Fruit fly (Drosophila melanogaster) whole organism, embryonic: ENCODE data around the gene CG14515.

Source experiments
- Atf6 ChIP-seq: fragments of 200-800 bp; sonication (Bioruptor generic); IDR thresholded peaks from 2 replicates; pipeline ENCODE4 v1.3.6; 2022; ENCODE audit warnings: missing biosample characterization, missing genetic modification characterization
- Blimp-1 ChIP-seq: fragments of 200-800 bp; sonication (Bioruptor generic); optimal IDR thresholded peaks from 3 replicates; lab custom pipeline; 2018; ENCODE audit warnings: missing biosample characterization, missing genetic modification characterization, mild to moderate bottlenecking, moderate library complexity, missing genetic modification reagents
- CG11093 ChIP-seq: fragments of 200-800 bp; sonication (Bioruptor generic); IDR thresholded peaks from 3 replicates; pipeline ENCODE4 v1.3.6; 2022; ENCODE audit warnings: missing biosample characterization, missing genetic modification characterization
- CG11723 ChIP-seq: fragments of 200-800 bp; sonication (Bioruptor generic); optimal IDR thresholded peaks from 2 replicates; lab custom pipeline; 2017; ENCODE audit warnings: missing biosample characterization, mild to moderate bottlenecking, missing genetic modification characterization
- CG12155 ChIP-seq: fragments of 200-800 bp; sonication (Bioruptor generic); optimal IDR thresholded peaks from 3 replicates; lab custom pipeline; 2016; ENCODE audit warnings: missing biosample characterization, missing genetic modification characterization
- CG12236 ChIP-seq: fragments of 200-800 bp; sonication (Bioruptor generic); optimal IDR thresholded peaks from 2 replicates; lab custom pipeline; 2016; ENCODE audit warnings: missing biosample characterization, missing genetic modification characterization
- CG12769 ChIP-seq: fragments of 200-800 bp; sonication (Bioruptor generic); optimal IDR thresholded peaks from 2 replicates; lab custom pipeline; 2019; ENCODE audit warnings: missing biosample characterization, mild to moderate bottlenecking, missing genetic modification characterization, moderate library complexity
- CG13424 ChIP-seq: fragments of 200-800 bp; sonication (Bioruptor generic); optimal IDR thresholded peaks from 2 replicates; lab custom pipeline; 2019; ENCODE audit warnings: missing biosample characterization, mild to moderate bottlenecking, missing genetic modification characterization, moderate library complexity
- CG15011 ChIP-seq: fragments of 200-800 bp; sonication (Bioruptor generic); optimal IDR thresholded peaks from 3 replicates; lab custom pipeline; 2018; ENCODE audit warnings: missing biosample characterization, mild to moderate bottlenecking, missing genetic modification characterization
- CG31224 ChIP-seq: fragments of 200-800 bp; sonication (Bioruptor generic); IDR thresholded peaks from 2 replicates; pipeline ENCODE4 v1.3.6; 2022; ENCODE audit warnings: missing biosample characterization, missing genetic modification characterization
- CG32767 ChIP-seq: fragments of 200-800 bp; sonication (Bioruptor generic); IDR thresholded peaks from 2 replicates; pipeline ENCODE4 v1.3.6; 2022; ENCODE audit warnings: missing biosample characterization, missing genetic modification characterization
- CG3995 ChIP-seq: fragments of 200-800 bp; sonication (Bioruptor generic); optimal IDR thresholded peaks from 3 replicates; lab custom pipeline; 2016; ENCODE audit warnings: missing biosample characterization, missing genetic modification characterization
- CG6175 ChIP-seq: fragments of 200-800 bp; sonication (Bioruptor generic); IDR thresholded peaks from 3 replicates; pipeline ENCODE4 v1.3.6; 2022; ENCODE audit warnings: missing biosample characterization, missing genetic modification characterization
- CG6654 ChIP-seq: fragments of 200-800 bp; sonication (Bioruptor generic); optimal IDR thresholded peaks from 2 replicates; lab custom pipeline; 2017; ENCODE audit warnings: missing biosample characterization, mild to moderate bottlenecking, missing genetic modification characterization
- CG7987 ChIP-seq: fragments of 200-800 bp; sonication (Bioruptor generic); optimal IDR thresholded peaks from 2 replicates; lab custom pipeline; 2018; ENCODE audit warnings: missing biosample characterization, mild to moderate bottlenecking, missing genetic modification characterization, moderate library complexity
- CG8388 ChIP-seq: fragments of 200-800 bp; sonication (Bioruptor generic); optimal IDR thresholded peaks from 2 replicates; lab custom pipeline; 2019; ENCODE audit warnings: missing biosample characterization, mild to moderate bottlenecking, missing genetic modification characterization, moderate library complexity
- CG8765 ChIP-seq: fragments of 200-800 bp; sonication (Bioruptor generic); IDR thresholded peaks from 2 replicates; pipeline ENCODE4 v1.3.6; 2022; ENCODE audit warnings: missing biosample characterization, missing genetic modification characterization
- CG8924 ChIP-seq: fragments of 200-800 bp; optimal IDR thresholded peaks from 3 replicates; lab custom pipeline; 2019; ENCODE audit warnings: missing biosample characterization, mild to moderate bottlenecking, missing genetic modification characterization, moderate library complexity
- Camta ChIP-seq: fragments of 200-800 bp; sonication (Bioruptor generic); optimal IDR thresholded peaks from 2 replicates; lab custom pipeline; 2016; ENCODE audit warnings: missing biosample characterization, missing genetic modification characterization
- CkIIα-i1 ChIP-seq: fragments of 200-800 bp; sonication (Bioruptor generic); IDR thresholded peaks from 2 replicates; pipeline ENCODE4 v1.3.6; 2022; ENCODE audit warnings: missing biosample characterization, missing genetic modification characterization
- Elba2 ChIP-seq: fragments of 200-800 bp; sonication (Bioruptor generic); optimal IDR thresholded peaks from 3 replicates; lab custom pipeline; 2016; ENCODE audit warnings: missing biosample characterization, missing genetic modification characterization
- Ets65A ChIP-seq: fragments of 200-800 bp; sonication (Bioruptor generic); peaks from one replicate; lab custom pipeline; 2016; ENCODE audit warnings: missing biosample characterization, missing genetic modification characterization
- HLH54F ChIP-seq: fragments of 200-800 bp; sonication (Bioruptor generic); optimal IDR thresholded peaks from 3 replicates; lab custom pipeline; 2016; ENCODE audit warnings: missing biosample characterization, missing genetic modification characterization
- Hey ChIP-seq: fragments of 200-800 bp; sonication (Bioruptor generic); optimal IDR thresholded peaks from 3 replicates; lab custom pipeline; 2018; ENCODE audit warnings: missing biosample characterization, mild to moderate bottlenecking, missing genetic modification characterization
- Hr39 ChIP-seq: fragments of >200 bp; optimal IDR thresholded peaks from 2 replicates; lab custom pipeline; 2017
- Kr ChIP-seq: fragments of 200-800 bp; sonication (Bioruptor generic); optimal IDR thresholded peaks from 2 replicates; lab custom pipeline; 2017; ENCODE audit warnings: missing biosample characterization, mild to moderate bottlenecking, missing genetic modification characterization
- Meics ChIP-seq: fragments of 200-800 bp; sonication (Bioruptor generic); optimal IDR thresholded peaks from 2 replicates; lab custom pipeline; 2017; ENCODE audit warnings: missing biosample characterization, mild to moderate bottlenecking, missing genetic modification characterization
- NFAT ChIP-seq: fragments of 200-800 bp; sonication (Bioruptor generic); IDR thresholded peaks from 2 replicates; pipeline ENCODE4 v1.3.6; 2022; ENCODE audit warnings: missing biosample characterization, missing genetic modification characterization
- Nf-YB ChIP-seq: fragments of 200-800 bp; sonication (Bioruptor generic); optimal IDR thresholded peaks from 3 replicates; lab custom pipeline; 2019; ENCODE audit warnings: missing biosample characterization, mild to moderate bottlenecking, missing genetic modification characterization, moderate library complexity
- Ptx1 ChIP-seq: fragments of 200-800 bp; sonication (Bioruptor generic); IDR thresholded peaks from 2 replicates; pipeline ENCODE4 v1.3.6; 2022; ENCODE audit warnings: missing biosample characterization, missing genetic modification characterization
- Sin3A ChIP-seq: fragments of >200 bp; optimal IDR thresholded peaks from 2 replicates; lab custom pipeline; 2018
- Xbp1 ChIP-seq: fragments of 200-800 bp; sonication (Bioruptor generic); optimal IDR thresholded peaks from 3 replicates; lab custom pipeline; 2016; ENCODE audit warnings: missing biosample characterization, mild to moderate bottlenecking, missing genetic modification characterization
- disco-r ChIP-seq: fragments of 200-800 bp; sonication (Bioruptor generic); optimal IDR thresholded peaks from 2 replicates; lab custom pipeline; 2016; ENCODE audit warnings: missing biosample characterization, missing genetic modification characterization
- fd3F ChIP-seq: fragments of 200-800 bp; sonication (Bioruptor generic); optimal IDR thresholded peaks from 2 replicates; lab custom pipeline; 2018; ENCODE audit warnings: missing biosample characterization, mild to moderate bottlenecking, missing genetic modification characterization, moderate library complexity
- fd64A ChIP-seq: fragments of 200-800 bp; sonication (Bioruptor generic); optimal IDR thresholded peaks from 3 replicates; lab custom pipeline; 2018; ENCODE audit warnings: missing biosample characterization, mild to moderate bottlenecking, missing genetic modification characterization
- gce ChIP-seq: fragments of 200-800 bp; sonication (Bioruptor generic); IDR thresholded peaks from 3 replicates; pipeline ENCODE4 v1.3.6; 2022; ENCODE audit warnings: missing biosample characterization, missing genetic modification characterization
- gsb ChIP-seq: fragments of 200-800 bp; sonication (Bioruptor generic); IDR thresholded peaks from 2 replicates; pipeline ENCODE4 v1.3.6; 2022; ENCODE audit warnings: missing biosample characterization, missing genetic modification characterization
- gt ChIP-seq: fragments of 200-800 bp; sonication (Bioruptor generic); IDR thresholded peaks from 2 replicates; pipeline ENCODE4 v1.3.6; 2022; ENCODE audit warnings: missing biosample characterization, missing genetic modification characterization
- ham ChIP-seq: fragments of 200-800 bp; sonication (Bioruptor generic); IDR thresholded peaks from 2 replicates; pipeline ENCODE4 v1.3.6; 2022; ENCODE audit warnings: missing biosample characterization, missing genetic modification characterization
- hkb ChIP-seq, 2 experiments: fragments of 200-800 bp in 1 of 2; fragments of >200 bp in 1 of 2; sonication (Bioruptor generic) in 1 of 2; IDR thresholded peaks in 1 of 2; optimal IDR thresholded peaks in 1 of 2; 2 replicates each; pipeline versions ENCODE4 v1.3.6 to Lab custom; 2017 to 2022; ENCODE audit warnings: missing biosample characterization in 1 of 2, missing genetic modification characterization in 1 of 2
- inv ChIP-seq: fragments of 200-800 bp; sonication (Bioruptor generic); IDR thresholded peaks from 2 replicates; pipeline ENCODE4 v1.3.6; 2022; ENCODE audit warnings: missing biosample characterization, missing genetic modification characterization; ENCODE audit not compliant: partially characterized antibody
- jigr1 ChIP-seq: fragments of 200-800 bp; sonication (Bioruptor generic); IDR thresholded peaks from 3 replicates; pipeline ENCODE4 v1.3.6; 2022; ENCODE audit warnings: missing biosample characterization, missing genetic modification characterization
- luna ChIP-seq: fragments of 200-800 bp; sonication (Bioruptor generic); optimal IDR thresholded peaks from 2 replicates; lab custom pipeline; 2016; ENCODE audit warnings: missing biosample characterization, missing genetic modification characterization
- peb ChIP-seq: fragments of 200-800 bp; sonication (Bioruptor generic); IDR thresholded peaks from 2 replicates; pipeline ENCODE4 v1.3.6; 2022; ENCODE audit warnings: missing biosample characterization, missing genetic modification characterization
- repo ChIP-seq: fragments of 200-800 bp; sonication (Bioruptor generic); optimal IDR thresholded peaks from 2 replicates; lab custom pipeline; 2016; ENCODE audit warnings: missing biosample characterization, missing genetic modification characterization
- shn ChIP-seq: fragments of 200-800 bp; sonication (Bioruptor generic); optimal IDR thresholded peaks from 3 replicates; lab custom pipeline; 2016; ENCODE audit warnings: missing biosample characterization, missing genetic modification characterization
- slou ChIP-seq: fragments of 200-800 bp; sonication (Bioruptor generic); optimal IDR thresholded peaks from 3 replicates; lab custom pipeline; 2016; ENCODE audit warnings: missing biosample characterization, missing genetic modification characterization
- so ChIP-seq: fragments of 200-800 bp; sonication (Bioruptor generic); IDR thresholded peaks from 3 replicates; pipeline ENCODE4 v1.3.6; 2022; ENCODE audit warnings: missing biosample characterization, missing genetic modification characterization
- stc ChIP-seq: fragments of 200-800 bp; sonication (Bioruptor generic); IDR thresholded peaks from 2 replicates; pipeline ENCODE4 v1.3.6; 2022; ENCODE audit warnings: missing biosample characterization, missing genetic modification characterization
- sug ChIP-seq: fragments of 200-800 bp; optimal IDR thresholded peaks from 2 replicates; lab custom pipeline; 2019; ENCODE audit warnings: missing biosample characterization, mild to moderate bottlenecking, missing genetic modification characterization, moderate library complexity
- tgo ChIP-seq: fragments of 200-800 bp; sonication (Bioruptor generic); IDR thresholded peaks from 3 replicates; pipeline ENCODE4 v1.3.6; 2022; ENCODE audit warnings: missing biosample characterization, missing genetic modification characterization
- trem ChIP-seq: fragments of 200-800 bp; optimal IDR thresholded peaks from 3 replicates; lab custom pipeline; 2019; ENCODE audit warnings: missing biosample characterization, mild to moderate bottlenecking, missing genetic modification characterization, moderate library complexity
- vfl ChIP-seq: fragments of 200-800 bp; sonication (Bioruptor generic); optimal IDR thresholded peaks from 2 replicates; lab custom pipeline; 2016; ENCODE audit warnings: missing biosample characterization, missing genetic modification characterization

The CG14515 gene

DNA sequence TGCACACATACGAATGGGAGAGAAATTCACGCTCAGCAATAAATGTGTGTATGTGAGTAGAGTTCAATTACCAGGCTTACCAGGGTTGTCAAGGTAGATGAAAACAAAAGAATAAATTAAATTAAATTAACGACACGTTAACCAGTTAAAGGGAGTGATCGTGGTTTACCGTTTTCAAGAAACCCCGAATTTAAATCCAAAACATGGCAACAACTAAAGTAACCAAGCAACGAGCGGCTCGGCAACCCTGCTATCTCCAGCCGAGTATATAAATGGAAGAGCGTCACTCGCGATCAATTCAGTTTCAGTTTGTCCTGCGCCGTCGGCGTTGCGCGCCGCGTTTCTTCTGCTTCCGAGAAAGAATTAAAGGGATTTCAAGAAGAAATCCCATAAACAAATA is 16.9 kb downstream of the CG14515 start (continued):
- TF ChIP-seq NFAT (GFP tag; lab: Robert Waterston, UW): peak; percentile 99
- TF ChIP-seq CG12769 (tag; lab: Kevin White, UChicago): peak; percentile 98
- TF ChIP-seq Nf-YB (GFP tag; lab: Kevin White, UChicago): peak; percentile 91
- peak; percentile 99 for TF ChIP-seq Camta (GFP tag; lab: Kevin White, UChicago)
- TF ChIP-seq Hr39: no peak
- TF ChIP-seq peb: peak; percentile 99
- peak; percentile 99 for TF ChIP-seq Ptx1 (GFP tag; lab: Robert Waterston, UW)
- TF ChIP-seq CG6175 (GFP tag; lab: Robert Waterston, UW): peak; percentile 98
- TF ChIP-seq gt (GFP tag; lab: Robert Waterston, UW): peak; percentile 98
- peak; percentile 88 for TF ChIP-seq CG3995 (GFP tag; lab: Kevin White, UChicago)
- peak; percentile 99 for TF ChIP-seq CG8765
- TF ChIP-seq sug (tag; lab: Kevin White, UChicago): peak; percentile 98
- no peak for TF ChIP-seq Sin3A (lab: Kevin White, UChicago)
- TF ChIP-seq Hey (tag; lab: Kevin White, UChicago): peak; percentile 97
- TF ChIP-seq trem (tag; lab: Kevin White, UChicago): peak; percentile 97
- peak; percentile 99 for TF ChIP-seq CG15011
- TF ChIP-seq luna: peak; percentile 96
- peak; percentile 98 for TF ChIP-seq shn (GFP tag; lab: Kevin White, UChicago)
- TF ChIP-seq slou (GFP tag; lab: Kevin White, UChicago): peak; percentile 98
- TF ChIP-seq jigr1 (GFP tag; lab: Robert Waterston, UW): peak; percentile 94
- TF ChIP-seq CG11723 (GFP tag; lab: Kevin White, UChicago): peak; percentile 99
- peak; percentile 97 for TF ChIP-seq Kr (GFP tag; lab: Kevin White, UChicago)
- peak; percentile 99 for TF ChIP-seq CG12236
- peak; percentile 95 for TF ChIP-seq ham (GFP tag; lab: Robert Waterston, UW)
- peak; percentile 99 for TF ChIP-seq disco-r (GFP tag; lab: Kevin White, UChicago)
- peak; percentile 92 for TF ChIP-seq CG6654 (GFP tag; lab: Kevin White, UChicago)
- TF ChIP-seq fd3F: peak; percentile 98
- TF ChIP-seq repo (GFP tag; lab: Kevin White, UChicago): peak; percentile 99
- peak; percentile 99 for TF ChIP-seq CG7987 (GFP tag; lab: Kevin White, UChicago)
- peak; percentile 99 for TF ChIP-seq Atf6 (GFP tag; lab: Robert Waterston, UW)
- TF ChIP-seq HLH54F (GFP tag; lab: Kevin White, UChicago): peak; percentile 99
- peak; percentile 99 for TF ChIP-seq Xbp1 (GFP tag; lab: Kevin White, UChicago)
- TF ChIP-seq vfl: peak; percentile 99
- peak; percentile 98 for TF ChIP-seq gsb (GFP tag; lab: Robert Waterston, UW)
- TF ChIP-seq CG12155: peak; percentile 98
- peak; percentile 99 for TF ChIP-seq CG8924 (tag; lab: Kevin White, UChicago)
- TF ChIP-seq CG11093 (GFP tag; lab: Robert Waterston, UW): peak; percentile 98
- peak; percentile 96 for TF ChIP-seq CG31224 (GFP tag; lab: Robert Waterston, UW)
- TF ChIP-seq tgo (GFP tag; lab: Robert Waterston, UW): peak; percentile 99
- no peak for TF ChIP-seq inv
- peak; percentile 100 for TF ChIP-seq so
- TF ChIP-seq Blimp-1 (GFP tag; lab: Kevin White, UChicago): peak; percentile 98
- peak; percentile 99 for TF ChIP-seq CG32767 (GFP tag; lab: Robert Waterston, UW)
- peak; percentile 99 for TF ChIP-seq gce (GFP tag; lab: Robert Waterston, UW)
- TF ChIP-seq Elba2: peak; percentile 97
- peak; percentile 97 for TF ChIP-seq CkIIα-i1 (GFP tag; lab: Robert Waterston, UW)
- TF ChIP-seq Ets65A (GFP tag; lab: Kevin White, UChicago): peak; percentile 100
- TF ChIP-seq fd64A (GFP tag; lab: Kevin White, UChicago): peak; percentile 99
- TF ChIP-seq stc (GFP tag; lab: Robert Waterston, UW): peak; percentile 99
- peak; percentile 99 for TF ChIP-seq CG13424 (tag; lab: Kevin White, UChicago)
- TF ChIP-seq CG8388 (GFP tag; lab: Kevin White, UChicago): peak; percentile 99
- peak; percentile 99 for TF ChIP-seq Meics
- TF ChIP-seq hkb (optimal IDR thresholded peaks at IDR 0.05; lab: Kevin White, UChicago): no peak
- peak; percentile 100 for TF ChIP-seq hkb (GFP tag; IDR thresholded peaks at IDR 0.05; lab: Robert Waterston, UW)
